Fruit fly (Drosophila melanogaster) whole organism, embryonic: ENCODE measurements around the gene CG12814.
A peak's percentile ranks its signal among the peaks of the same experiment; 100 is the strongest.

Source experiments
- CG3407 ChIP-seq: fragments of 200-800 bp; sonication (Bioruptor generic); optimal IDR thresholded peaks from 2 replicates; lab custom pipeline; 2018; ENCODE audit warnings: missing biosample characterization, mild to moderate bottlenecking, missing genetic modification characterization
- CG34224 ChIP-seq: fragments of 200-800 bp; sonication (Bioruptor generic); IDR thresholded peaks from 3 replicates; pipeline ENCODE4 v1.3.6; 2022; ENCODE audit warnings: missing biosample characterization, missing genetic modification characterization; ENCODE audit not compliant: partially characterized antibody
- CG6765 ChIP-seq: fragments of 200-800 bp; sonication (Bioruptor generic); optimal IDR thresholded peaks from 3 replicates; lab custom pipeline; 2017; ENCODE audit warnings: missing biosample characterization, mild to moderate bottlenecking, missing genetic modification characterization
- CG7357 ChIP-seq: fragments of 200-800 bp; sonication (Bioruptor generic); IDR thresholded peaks from 3 replicates; pipeline ENCODE4 v1.3.6; 2022; ENCODE audit warnings: missing biosample characterization, missing genetic modification characterization
- cato ChIP-seq: fragments of 200-800 bp; sonication (Bioruptor generic); optimal IDR thresholded peaks from 2 replicates; lab custom pipeline; 2016; ENCODE audit warnings: missing biosample characterization, missing genetic modification characterization, borderline replicate concordance
- gce ChIP-seq: fragments of 200-800 bp; sonication (Bioruptor generic); IDR thresholded peaks from 3 replicates; pipeline ENCODE4 v1.3.6; 2022; ENCODE audit warnings: missing biosample characterization, missing genetic modification characterization
- lov ChIP-seq, 2 experiments: fragments of 200-800 bp in 1 of 2; fragments of >200 bp in 1 of 2; sonication (Bioruptor generic) in 1 of 2; IDR thresholded peaks in 1 of 2; optimal IDR thresholded peaks in 1 of 2; 2 replicates in 1 of 2; 3 replicates in 1 of 2; pipeline versions ENCODE4 v1.3.6 to Lab custom; 2017 to 2022; ENCODE audit warnings: missing biosample characterization in 1 of 2, missing genetic modification characterization in 1 of 2
- sc ChIP-seq, 3 experiments: fragments of >200 bp in 2 of 3; fragments of 200-800 bp in 1 of 3; sonication (Bioruptor generic) in 1 of 3; optimal IDR thresholded peaks; 2 replicates in 2 of 3; 3 replicates in 1 of 3; lab custom pipeline; 2017; ENCODE audit warnings: mild to moderate bottlenecking in 1 of 3, missing biosample characterization in 1 of 3, missing genetic modification characterization in 1 of 3, missing genetic modification reagents in 1 of 3
- slou ChIP-seq: fragments of 200-800 bp; sonication (Bioruptor generic); optimal IDR thresholded peaks from 3 replicates; lab custom pipeline; 2016; ENCODE audit warnings: missing biosample characterization, missing genetic modification characterization

dm6 chr3R:10170356-10170876 lies 19.0 kb downstream of the CG12814 start, which contains the start of gene Best1:
- TF ChIP-seq cato (GFP tag; lab: Kevin White, UChicago) (peak; percentile 67), CG6765 (peak; percentile 83), gce (GFP tag; lab: Robert Waterston, UW) (no peak), CG3407 (GFP tag; lab: Kevin White, UChicago) (peak; percentile 84), CG34224 (peak; percentile 82), sc (optimal IDR thresholded peaks at IDR 0.05; lab: Kevin White, UChicago) (no peak), sc (GFP tag; optimal IDR thresholded peaks at IDR 0.05; lab: Kevin White, UChicago) (peak; percentile 85), slou (GFP tag; lab: Kevin White, UChicago) (peak; percentile 39), lov (optimal IDR thresholded peaks at IDR 0.05; lab: Kevin White, UChicago) (no peak), lov (GFP tag; IDR thresholded peaks at IDR 0.05; lab: Robert Waterston, UW) (peak; percentile 80), CG7357 (GFP tag; lab: Robert Waterston, UW) (peak; percentile 79)
